Worm (Caenorhabditis elegans) whole organism, mixed stage, embryonic: ENCODE data around the gene F55B11.3.

Experiments
- M03D4.4 ChIP-seq: sonication (generic microtip); optimal IDR thresholded peaks from 2 replicates; lab custom pipeline; 2017; ENCODE audit warnings: mild to moderate bottlenecking, missing genetic modification characterization, missing compliant biosample characterization
- bed-3 ChIP-seq: fragments of 200-800 bp; sonication (Bioruptor generic); optimal IDR thresholded peaks from 3 replicates; lab custom pipeline; 2018; ENCODE audit warnings: mild to moderate bottlenecking, missing genetic modification characterization, moderate library complexity, missing compliant biosample characterization
- blmp-1 ChIP-seq: fragments of 150-350 bp; optimal IDR thresholded peaks from 2 replicates; lab custom pipeline; 2014; ENCODE audit warnings: missing biosample characterization, missing genetic modification characterization
- ceh-43 ChIP-seq: fragments of 200-800 bp; sonication (Bioruptor generic); optimal IDR thresholded peaks from 2 replicates; lab custom pipeline; 2018; ENCODE audit warnings: mild to moderate bottlenecking, missing genetic modification characterization, moderate library complexity, missing compliant biosample characterization
- ceh-83 ChIP-seq: fragments of 200-800 bp; sonication (Bioruptor generic); optimal IDR thresholded peaks from 2 replicates; lab custom pipeline; 2018; ENCODE audit warnings: mild to moderate bottlenecking, missing genetic modification characterization, missing compliant biosample characterization
- ces-1 ChIP-seq: fragments of 150-350 bp; optimal IDR thresholded peaks from 2 replicates; lab custom pipeline; 2014; ENCODE audit warnings: missing biosample characterization, missing genetic modification reagents, missing genetic modification characterization
- cnd-1 ChIP-seq: fragments of 200-800 bp; sonication (Bioruptor generic); optimal IDR thresholded peaks from 2 replicates; lab custom pipeline; 2018; ENCODE audit warnings: mild to moderate bottlenecking, missing genetic modification characterization, missing compliant biosample characterization
- drap-1 ChIP-seq: fragments of 200-800 bp; sonication (Bioruptor generic); optimal IDR thresholded peaks from 3 replicates; lab custom pipeline; 2018; ENCODE audit warnings: mild to moderate bottlenecking, missing genetic modification characterization, missing compliant biosample characterization
- elt-1 ChIP-seq: sonication (generic microtip); optimal IDR thresholded peaks from 2 replicates; lab custom pipeline; 2017; ENCODE audit warnings: missing genetic modification characterization, mild to moderate bottlenecking, missing compliant biosample characterization, antibody characterized with exemption, moderate library complexity, borderline replicate concordance; ENCODE audit not compliant: insufficient read depth
- elt-3 ChIP-seq: fragments of 150-350 bp; optimal IDR thresholded peaks from 2 replicates; lab custom pipeline; 2014; ENCODE audit warnings: missing biosample characterization, missing genetic modification characterization
- flh-1 ChIP-seq: fragments of 200-800 bp; sonication (Bioruptor generic); optimal IDR thresholded peaks from 2 replicates; lab custom pipeline; 2018; ENCODE audit warnings: mild to moderate bottlenecking, missing genetic modification characterization, moderate library complexity, missing compliant biosample characterization
- ham-2 ChIP-seq: fragments of 200-800 bp; sonication (Bioruptor generic); optimal IDR thresholded peaks from 2 replicates; lab custom pipeline; 2018; ENCODE audit warnings: mild to moderate bottlenecking, missing genetic modification characterization, missing compliant biosample characterization
- hlh-1 ChIP-seq: fragments of 150-350 bp; optimal IDR thresholded peaks from 2 replicates; lab custom pipeline; 2014; ENCODE audit warnings: missing biosample characterization, missing genetic modification reagents, missing genetic modification characterization
- lin-13 ChIP-seq: fragments of 150-350 bp; optimal IDR thresholded peaks from 2 replicates; lab custom pipeline; 2014; ENCODE audit warnings: missing biosample characterization, missing genetic modification characterization
- lin-32 ChIP-seq: fragments of 200-800 bp; sonication (Bioruptor generic); optimal IDR thresholded peaks from 2 replicates; lab custom pipeline; 2018; ENCODE audit warnings: mild to moderate bottlenecking, missing genetic modification characterization, missing compliant biosample characterization
- lsy-2 ChIP-seq: fragments of 150-350 bp; optimal IDR thresholded peaks from 2 replicates; lab custom pipeline; 2014; ENCODE audit warnings: missing biosample characterization, missing genetic modification characterization
- mab-5 ChIP-seq: fragments of 150-350 bp; optimal IDR thresholded peaks from 2 replicates; lab custom pipeline; 2014; ENCODE audit warnings: missing biosample characterization, missing genetic modification characterization
- mls-2 ChIP-seq: sonication (generic microtip); optimal IDR thresholded peaks from 2 replicates; lab custom pipeline; 2016; ENCODE audit warnings: mild to moderate bottlenecking, missing genetic modification characterization, moderate library complexity, missing compliant biosample characterization
- nhr-12 ChIP-seq: fragments of 150-350 bp; optimal IDR thresholded peaks from 2 replicates; lab custom pipeline; 2014; ENCODE audit warnings: missing biosample characterization, missing genetic modification characterization
- nhr-237 ChIP-seq: fragments of 150-350 bp; optimal IDR thresholded peaks from 2 replicates; lab custom pipeline; 2014; ENCODE audit warnings: missing biosample characterization, missing genetic modification characterization
- nhr-28 ChIP-seq: fragments of 150-350 bp; optimal IDR thresholded peaks from 2 replicates; lab custom pipeline; 2014; ENCODE audit warnings: missing biosample characterization, missing genetic modification characterization
- nhr-76 ChIP-seq: sonication (generic microtip); optimal IDR thresholded peaks from 2 replicates; lab custom pipeline; 2017; ENCODE audit warnings: missing biosample characterization, missing genetic modification characterization
- sem-2 ChIP-seq: fragments of 200-800 bp; sonication (Bioruptor generic); optimal IDR thresholded peaks from 2 replicates; lab custom pipeline; 2018; ENCODE audit warnings: mild to moderate bottlenecking, missing genetic modification characterization, missing compliant biosample characterization
- snpc-4 ChIP-seq: fragments of 150-350 bp; optimal IDR thresholded peaks from 2 replicates; lab custom pipeline; 2014; ENCODE audit warnings: missing biosample characterization, missing genetic modification characterization
- sptf-1 ChIP-seq: sonication (generic microtip); optimal IDR thresholded peaks from 2 replicates; lab custom pipeline; 2017; ENCODE audit warnings: mild to moderate bottlenecking, missing genetic modification characterization, moderate library complexity, missing compliant biosample characterization
- tbx-8 ChIP-seq: fragments of 200-800 bp; sonication (Bioruptor generic); optimal IDR thresholded peaks from 2 replicates; lab custom pipeline; 2018; ENCODE audit warnings: mild to moderate bottlenecking, missing genetic modification characterization, moderate library complexity, missing compliant biosample characterization
- unc-120 ChIP-seq: sonication (generic microtip); optimal IDR thresholded peaks from 2 replicates; lab custom pipeline; 2017; ENCODE audit warnings: missing genetic modification characterization, missing compliant biosample characterization; ENCODE audit not compliant: poor library complexity, severe bottlenecking
- unc-39 ChIP-seq: fragments of 150-350 bp; optimal IDR thresholded peaks from 2 replicates; lab custom pipeline; 2014; ENCODE audit warnings: missing biosample characterization, missing genetic modification characterization
- unc-62 ChIP-seq: fragments of 150-350 bp; optimal IDR thresholded peaks from 2 replicates; lab custom pipeline; 2014; ENCODE audit warnings: missing biosample characterization, missing genetic modification reagents, missing genetic modification characterization
- zip-8 ChIP-seq: fragments of 150-350 bp; optimal IDR thresholded peaks from 2 replicates; lab custom pipeline; 2014; ENCODE audit warnings: missing biosample characterization, missing genetic modification characterization
- ztf-11 ChIP-seq: fragments of 150-350 bp; optimal IDR thresholded peaks from 2 replicates; lab custom pipeline; 2014; ENCODE audit warnings: missing biosample characterization, missing genetic modification characterization

Gene F55B11.3

DNA sequence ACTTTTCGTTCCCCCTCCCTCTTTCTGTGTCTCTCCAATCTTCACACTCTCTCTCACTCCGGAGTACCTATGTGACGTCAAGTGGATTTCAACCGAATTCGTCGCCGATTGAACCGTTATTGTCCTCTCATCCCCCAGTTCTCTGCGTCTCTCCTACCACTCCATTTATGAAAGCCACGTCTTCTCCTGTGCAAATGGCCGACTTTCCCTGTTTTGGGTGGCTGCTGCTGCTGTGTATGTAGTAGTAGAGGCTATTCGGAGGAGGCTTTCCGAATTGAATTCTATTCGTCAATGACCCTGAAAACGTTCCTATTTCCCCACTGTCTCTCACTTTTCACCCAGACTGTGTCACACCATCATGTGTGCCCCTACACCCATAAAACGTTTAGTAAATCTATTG lies 32.8 kb upstream of the F55B11.3 start:
- TF ChIP-seq bed-3 (GFP tag; lab: Kevin White, UChicago) (no peak), sptf-1 (no peak), ztf-11 (tag; lab: Kevin White, UChicago) (no peak), snpc-4 (tag; lab: Kevin White, UChicago) (no peak), mab-5 (tag; lab: Kevin White, UChicago) (no peak), zip-8 (tag; lab: Kevin White, UChicago) (no peak), blmp-1 (peak; percentile 57), mls-2 (tag; lab: Kevin White, UChicago) (no peak), elt-3 (no peak), lin-32 (no peak), drap-1 (GFP tag; lab: Kevin White, UChicago) (no peak), flh-1 (no peak), cnd-1 (peak; percentile 13), lin-13 (no peak), lsy-2 (no peak), ceh-83 (GFP tag; lab: Kevin White, UChicago) (no peak), elt-1 (tag; lab: Kevin White, UChicago) (no peak), nhr-237 (tag; lab: Kevin White, UChicago) (no peak), tbx-8 (no peak), ham-2 (GFP tag; lab: Kevin White, UChicago) (peak; percentile 84)

- TF ChIP-seq nhr-28 (tag; lab: Kevin White, UChicago) (no peak), unc-62 (GFP tag; lab: Kevin White, UChicago) (no peak)
Measured at ce11 chrIV:14393838-14394237, 30.7 kb upstream of the F55B11.3 start, which contains the start of gene clc-8. Gene clc-8, plus strand, starts transcription at chrIV:14394138.

ce11 chrIV:14394812-14395211 lies 29.7 kb upstream of the F55B11.3 start:
- TF ChIP-seq sem-2 (GFP tag; lab: Kevin White, UChicago) (no peak), blmp-1 (no peak), elt-1 (tag; lab: Kevin White, UChicago) (no peak), nhr-76 (tag; lab: Kevin White, UChicago) (no peak)

- TF ChIP-seq lin-32 = no peak
- TF ChIP-seq, all 35 proteins: peak for 0
Measured at ce11 chrIV:14395531-14395930, 29.0 kb upstream of the F55B11.3 start.

DNA sequence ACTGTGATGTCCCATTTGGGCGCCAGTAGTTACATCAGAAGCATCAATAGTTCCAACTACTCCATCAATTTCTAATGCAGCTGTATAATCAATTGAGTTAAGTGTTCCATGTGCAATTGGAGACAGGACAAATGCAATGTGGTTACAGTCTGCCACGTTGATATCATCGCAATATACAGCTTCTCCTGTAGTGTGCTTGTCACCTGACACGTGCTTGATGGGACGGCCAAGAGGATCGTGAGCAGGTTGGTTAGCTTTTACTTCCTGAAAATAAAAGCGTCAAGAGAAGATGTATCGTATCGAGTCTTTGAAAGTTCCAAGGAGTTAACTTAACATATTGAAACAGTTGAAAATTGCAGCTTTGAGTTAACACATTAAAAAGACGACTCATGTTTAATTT lies 15.9 kb upstream of the F55B11.3 start:
- TF ChIP-seq sem-2 (GFP tag; lab: Kevin White, UChicago) = no peak
- TF ChIP-seq lin-32 = no peak
- no peak for TF ChIP-seq ham-2 (GFP tag; lab: Kevin White, UChicago)
- TF ChIP-seq hlh-1 = no peak

- TF ChIP-seq elt-1 (tag; lab: Kevin White, UChicago) (no peak), mab-5 (tag; lab: Kevin White, UChicago) (no peak), mls-2 (tag; lab: Kevin White, UChicago) (no peak), bed-3 (GFP tag; lab: Kevin White, UChicago) (no peak), lin-13 (no peak), unc-39 (no peak), M03D4.4 (tag; lab: Kevin White, UChicago) (no peak), nhr-28 (tag; lab: Kevin White, UChicago) (no peak), ces-1 (GFP tag; lab: Kevin White, UChicago) (no peak)
- TF ChIP-seq, all 35 proteins: peak for 0
Measured at ce11 chrIV:14412655-14413054, 11.8 kb upstream of the F55B11.3 start, which contains the start of gene xdh-1. Gene xdh-1, minus strand, starts transcription at chrIV:14412894.

DNA sequence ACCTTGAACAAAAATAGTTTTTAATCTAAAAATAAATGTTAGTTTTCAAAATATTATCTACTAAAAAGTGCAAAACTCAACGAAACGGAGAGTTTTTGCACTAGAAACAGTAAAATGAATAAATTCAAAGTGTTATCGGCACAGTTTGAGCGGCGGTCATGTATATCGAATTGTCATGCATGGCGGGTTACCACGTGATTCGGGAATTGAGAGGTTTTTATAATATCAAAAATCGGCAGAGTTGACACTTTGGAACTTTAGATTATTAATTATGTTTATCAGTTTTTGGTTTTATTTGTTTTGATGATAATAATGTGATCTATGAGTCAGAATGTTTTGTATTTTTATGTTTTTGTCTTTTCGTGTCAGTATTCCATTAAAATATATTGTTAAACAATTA lies 11.1 kb upstream of the F55B11.3 start:
- TF ChIP-seq mab-5 (tag; lab: Kevin White, UChicago) = no peak
- no peak for TF ChIP-seq nhr-12
- TF ChIP-seq bed-3 (GFP tag; lab: Kevin White, UChicago) = no peak
- no peak for TF ChIP-seq sem-2 (GFP tag; lab: Kevin White, UChicago)
- no peak for TF ChIP-seq tbx-8
- no peak for TF ChIP-seq drap-1 (GFP tag; lab: Kevin White, UChicago)
- TF ChIP-seq M03D4.4 (tag; lab: Kevin White, UChicago) = no peak
- no peak for TF ChIP-seq flh-1
- no peak for TF ChIP-seq snpc-4 (tag; lab: Kevin White, UChicago)
- no peak for TF ChIP-seq hlh-1
- no peak for TF ChIP-seq zip-8 (tag; lab: Kevin White, UChicago)
- TF ChIP-seq elt-3 = no peak
- no peak for TF ChIP-seq unc-120 (tag; lab: Kevin White, UChicago)
- no peak for TF ChIP-seq lin-32
- no peak for TF ChIP-seq ham-2 (GFP tag; lab: Kevin White, UChicago)
- TF ChIP-seq ceh-83 (GFP tag; lab: Kevin White, UChicago) = no peak
- TF ChIP-seq ces-1 (GFP tag; lab: Kevin White, UChicago) = no peak
- no peak for TF ChIP-seq nhr-237 (tag; lab: Kevin White, UChicago)
- no peak for TF ChIP-seq ceh-43 (GFP tag; lab: Kevin White, UChicago)
- TF ChIP-seq ztf-11 (tag; lab: Kevin White, UChicago) = no peak
